Worm (Caenorhabditis elegans) whole organism, mixed stage, embryonic: ENCODE results near the gene F31E8.4.
A peak's percentile ranks its signal among the peaks of the same experiment; 100 is the strongest.

Experiments used
- M03D4.4 ChIP-seq: sonication (generic microtip); optimal IDR thresholded peaks from 2 replicates; lab custom pipeline; 2017; ENCODE audit warnings: mild to moderate bottlenecking, missing genetic modification characterization, missing compliant biosample characterization
- bed-3 ChIP-seq: fragments of 200-800 bp; sonication (Bioruptor generic); optimal IDR thresholded peaks from 3 replicates; lab custom pipeline; 2018; ENCODE audit warnings: mild to moderate bottlenecking, missing genetic modification characterization, moderate library complexity, missing compliant biosample characterization
- blmp-1 ChIP-seq: fragments of 150-350 bp; optimal IDR thresholded peaks from 2 replicates; lab custom pipeline; 2014; ENCODE audit warnings: missing biosample characterization, missing genetic modification characterization
- ceh-39 ChIP-seq: fragments of 150-350 bp; optimal IDR thresholded peaks from 2 replicates; lab custom pipeline; 2014; ENCODE audit warnings: missing biosample characterization, missing genetic modification characterization
- ceh-43 ChIP-seq: fragments of 200-800 bp; sonication (Bioruptor generic); optimal IDR thresholded peaks from 2 replicates; lab custom pipeline; 2018; ENCODE audit warnings: mild to moderate bottlenecking, missing genetic modification characterization, moderate library complexity, missing compliant biosample characterization
- ceh-83 ChIP-seq: fragments of 200-800 bp; sonication (Bioruptor generic); optimal IDR thresholded peaks from 2 replicates; lab custom pipeline; 2018; ENCODE audit warnings: mild to moderate bottlenecking, missing genetic modification characterization, missing compliant biosample characterization
- ces-1 ChIP-seq: fragments of 150-350 bp; optimal IDR thresholded peaks from 2 replicates; lab custom pipeline; 2014; ENCODE audit warnings: missing biosample characterization, missing genetic modification reagents, missing genetic modification characterization
- cnd-1 ChIP-seq: fragments of 200-800 bp; sonication (Bioruptor generic); optimal IDR thresholded peaks from 2 replicates; lab custom pipeline; 2018; ENCODE audit warnings: mild to moderate bottlenecking, missing genetic modification characterization, missing compliant biosample characterization
- drap-1 ChIP-seq: fragments of 200-800 bp; sonication (Bioruptor generic); optimal IDR thresholded peaks from 3 replicates; lab custom pipeline; 2018; ENCODE audit warnings: mild to moderate bottlenecking, missing genetic modification characterization, missing compliant biosample characterization
- elt-1 ChIP-seq: sonication (generic microtip); optimal IDR thresholded peaks from 2 replicates; lab custom pipeline; 2017; ENCODE audit warnings: missing genetic modification characterization, mild to moderate bottlenecking, missing compliant biosample characterization, antibody characterized with exemption, moderate library complexity, borderline replicate concordance; ENCODE audit not compliant: insufficient read depth
- flh-1 ChIP-seq: fragments of 200-800 bp; sonication (Bioruptor generic); optimal IDR thresholded peaks from 2 replicates; lab custom pipeline; 2018; ENCODE audit warnings: mild to moderate bottlenecking, missing genetic modification characterization, moderate library complexity, missing compliant biosample characterization
- ham-2 ChIP-seq: fragments of 200-800 bp; sonication (Bioruptor generic); optimal IDR thresholded peaks from 2 replicates; lab custom pipeline; 2018; ENCODE audit warnings: mild to moderate bottlenecking, missing genetic modification characterization, missing compliant biosample characterization
- hlh-1 ChIP-seq: fragments of 150-350 bp; optimal IDR thresholded peaks from 2 replicates; lab custom pipeline; 2014; ENCODE audit warnings: missing biosample characterization, missing genetic modification reagents, missing genetic modification characterization
- lin-13 ChIP-seq: fragments of 150-350 bp; optimal IDR thresholded peaks from 2 replicates; lab custom pipeline; 2014; ENCODE audit warnings: missing biosample characterization, missing genetic modification characterization
- lin-32 ChIP-seq: fragments of 200-800 bp; sonication (Bioruptor generic); optimal IDR thresholded peaks from 2 replicates; lab custom pipeline; 2018; ENCODE audit warnings: mild to moderate bottlenecking, missing genetic modification characterization, missing compliant biosample characterization
- lsy-2 ChIP-seq: fragments of 150-350 bp; optimal IDR thresholded peaks from 2 replicates; lab custom pipeline; 2014; ENCODE audit warnings: missing biosample characterization, missing genetic modification characterization
- mab-5 ChIP-seq: fragments of 150-350 bp; optimal IDR thresholded peaks from 2 replicates; lab custom pipeline; 2014; ENCODE audit warnings: missing biosample characterization, missing genetic modification characterization
- mep-1 ChIP-seq: fragments of 150-350 bp; optimal IDR thresholded peaks from 2 replicates; lab custom pipeline; 2017; ENCODE audit warnings: missing biosample characterization, missing genetic modification reagents, missing genetic modification characterization, inconsistent platforms
- mls-2 ChIP-seq: sonication (generic microtip); optimal IDR thresholded peaks from 2 replicates; lab custom pipeline; 2016; ENCODE audit warnings: mild to moderate bottlenecking, missing genetic modification characterization, moderate library complexity, missing compliant biosample characterization
- nhr-12 ChIP-seq: fragments of 150-350 bp; optimal IDR thresholded peaks from 2 replicates; lab custom pipeline; 2014; ENCODE audit warnings: missing biosample characterization, missing genetic modification characterization
- nhr-2 ChIP-seq: fragments of 150-350 bp; optimal IDR thresholded peaks from 2 replicates; lab custom pipeline; 2014; ENCODE audit warnings: missing biosample characterization, missing genetic modification characterization
- nhr-237 ChIP-seq: fragments of 150-350 bp; optimal IDR thresholded peaks from 2 replicates; lab custom pipeline; 2014; ENCODE audit warnings: missing biosample characterization, missing genetic modification characterization
- nhr-76 ChIP-seq: sonication (generic microtip); optimal IDR thresholded peaks from 2 replicates; lab custom pipeline; 2017; ENCODE audit warnings: missing biosample characterization, missing genetic modification characterization
- pha-4 ChIP-seq: fragments of 150-350 bp; optimal IDR thresholded peaks from 2 replicates; lab custom pipeline; 2018; ENCODE audit warnings: missing biosample characterization, missing genetic modification reagents, missing genetic modification characterization
- sem-2 ChIP-seq: fragments of 200-800 bp; sonication (Bioruptor generic); optimal IDR thresholded peaks from 2 replicates; lab custom pipeline; 2018; ENCODE audit warnings: mild to moderate bottlenecking, missing genetic modification characterization, missing compliant biosample characterization
- snpc-4 ChIP-seq: fragments of 150-350 bp; optimal IDR thresholded peaks from 2 replicates; lab custom pipeline; 2014; ENCODE audit warnings: missing biosample characterization, missing genetic modification characterization
- sptf-1 ChIP-seq: sonication (generic microtip); optimal IDR thresholded peaks from 2 replicates; lab custom pipeline; 2017; ENCODE audit warnings: mild to moderate bottlenecking, missing genetic modification characterization, moderate library complexity, missing compliant biosample characterization
- tbx-8 ChIP-seq: fragments of 200-800 bp; sonication (Bioruptor generic); optimal IDR thresholded peaks from 2 replicates; lab custom pipeline; 2018; ENCODE audit warnings: mild to moderate bottlenecking, missing genetic modification characterization, moderate library complexity, missing compliant biosample characterization
- unc-120 ChIP-seq: sonication (generic microtip); optimal IDR thresholded peaks from 2 replicates; lab custom pipeline; 2017; ENCODE audit warnings: missing genetic modification characterization, missing compliant biosample characterization; ENCODE audit not compliant: poor library complexity, severe bottlenecking
- unc-39 ChIP-seq: fragments of 150-350 bp; optimal IDR thresholded peaks from 2 replicates; lab custom pipeline; 2014; ENCODE audit warnings: missing biosample characterization, missing genetic modification characterization
- unc-62 ChIP-seq: fragments of 150-350 bp; optimal IDR thresholded peaks from 2 replicates; lab custom pipeline; 2014; ENCODE audit warnings: missing biosample characterization, missing genetic modification reagents, missing genetic modification characterization
- ztf-11 ChIP-seq: fragments of 150-350 bp; optimal IDR thresholded peaks from 2 replicates; lab custom pipeline; 2014; ENCODE audit warnings: missing biosample characterization, missing genetic modification characterization

Gene F31E8.4

DNA sequence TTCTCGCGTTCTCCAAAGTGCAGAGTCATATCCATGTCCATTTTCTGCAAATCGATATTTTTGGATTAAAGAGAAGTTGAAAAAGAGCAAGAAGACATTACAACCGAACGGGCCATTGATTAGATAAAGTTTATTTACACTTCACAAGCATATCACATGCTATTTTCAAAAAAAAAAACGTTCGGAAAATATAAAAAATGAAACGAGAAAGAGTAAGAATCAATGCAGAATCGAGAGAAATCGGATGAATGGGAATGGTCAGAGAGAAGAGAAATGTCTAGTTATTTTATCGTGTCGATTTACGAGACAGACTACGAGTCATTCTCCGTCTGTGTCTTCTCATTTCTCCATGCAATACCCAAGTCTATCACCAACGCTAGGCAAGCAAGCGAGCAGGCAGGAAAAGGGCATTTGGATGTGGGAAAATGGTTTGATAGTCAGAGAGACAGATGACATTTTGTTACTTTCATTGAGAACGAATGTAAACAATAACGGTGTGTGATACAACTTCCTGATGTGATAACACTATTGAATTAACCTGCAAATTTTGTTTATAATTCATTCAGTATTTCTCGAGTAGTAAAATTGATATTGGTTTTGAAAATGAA, at the start of gene F31E8.4:
F31E8.4 (minus strand) TSS at position 51 of the 608 bp plus-strand sequence.
- no peak for TF ChIP-seq nhr-12 (tag; lab: Kevin White, UChicago)
- TF ChIP-seq nhr-237 (tag; lab: Kevin White, UChicago): no peak
- TF ChIP-seq pha-4 (tag; lab: Kevin White, UChicago): no peak
- no peak for TF ChIP-seq unc-120
- TF ChIP-seq ces-1: no peak
- TF ChIP-seq ztf-11 (tag; lab: Kevin White, UChicago): no peak
- no peak for TF ChIP-seq hlh-1
- no peak for TF ChIP-seq ceh-39 (tag; lab: Kevin White, UChicago)

ce11 chrII:6849308-6849707, 49.4 kb upstream of the F31E8.4 start:
- TF ChIP-seq hlh-1 (peak; percentile 59), snpc-4 (tag; lab: Kevin White, UChicago) (no peak), lsy-2 (tag; lab: Kevin White, UChicago) (no peak), ham-2 (GFP tag; lab: Kevin White, UChicago) (no peak), pha-4 (tag; lab: Kevin White, UChicago) (no peak), mls-2 (no peak)

DNA sequence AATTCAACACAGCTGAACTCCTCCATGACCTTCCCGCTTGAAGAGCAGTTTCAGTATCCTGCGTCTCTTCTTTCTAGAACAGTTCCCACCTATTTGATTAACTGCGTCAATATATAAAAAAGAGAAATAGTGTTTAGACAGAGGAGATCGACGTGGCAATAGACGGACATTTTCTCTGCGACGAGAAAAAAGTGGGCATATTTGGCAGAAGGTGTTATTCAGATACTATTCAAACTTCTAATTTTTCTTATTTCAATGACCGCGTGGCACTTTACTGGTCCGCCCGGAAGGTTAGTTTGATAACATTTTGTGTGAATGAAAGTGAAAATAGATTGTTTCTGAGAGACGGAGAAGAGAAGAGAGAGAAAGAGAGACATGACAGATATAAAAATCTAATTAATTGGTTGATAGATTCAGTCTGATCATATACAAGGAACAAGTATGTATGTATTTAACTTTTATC, 48.0 kb upstream of the F31E8.4 start, which contains the start of gene tbc-6:
tbc-6 (plus strand) TSS at position 208 of the 463 bp plus-strand sequence.
- TF ChIP-seq M03D4.4 (tag; lab: Kevin White, UChicago): no peak
- TF ChIP-seq cnd-1 (tag; lab: Kevin White, UChicago): no peak
- TF ChIP-seq bed-3 (GFP tag; lab: Kevin White, UChicago): no peak
- peak; percentile 87 for TF ChIP-seq unc-62 (GFP tag; lab: Kevin White, UChicago)
- peak; percentile 39 for TF ChIP-seq ces-1
- peak; percentile 12 for TF ChIP-seq mab-5 (tag; lab: Kevin White, UChicago)
- no peak for TF ChIP-seq ceh-39 (tag; lab: Kevin White, UChicago)
- no peak for TF ChIP-seq nhr-12 (tag; lab: Kevin White, UChicago)
- no peak for TF ChIP-seq nhr-76 (tag; lab: Kevin White, UChicago)
- TF ChIP-seq ztf-11 (tag; lab: Kevin White, UChicago): no peak
- TF ChIP-seq flh-1 (GFP tag; lab: Kevin White, UChicago): no peak
- no peak for TF ChIP-seq lin-13 (tag; lab: Kevin White, UChicago)
- no peak for TF ChIP-seq drap-1 (GFP tag; lab: Kevin White, UChicago)
- peak; percentile 3 for TF ChIP-seq lsy-2 (tag; lab: Kevin White, UChicago)
- no peak for TF ChIP-seq unc-120
- no peak for TF ChIP-seq unc-39
- TF ChIP-seq ceh-43 (GFP tag; lab: Kevin White, UChicago): no peak
- TF ChIP-seq nhr-2 (tag; lab: Kevin White, UChicago): peak; percentile 11
- TF ChIP-seq mep-1 (tag; lab: Kevin White, UChicago): no peak
- TF ChIP-seq nhr-237 (tag; lab: Kevin White, UChicago): no peak
- TF ChIP-seq elt-1 (tag; lab: Kevin White, UChicago): no peak
- no peak for TF ChIP-seq lin-32 (GFP tag; lab: Kevin White, UChicago)
- TF ChIP-seq pha-4 (tag; lab: Kevin White, UChicago): no peak
- TF ChIP-seq tbx-8 (GFP tag; lab: Kevin White, UChicago): no peak
- peak; percentile 46 for TF ChIP-seq blmp-1 (tag; lab: Kevin White, UChicago)

- TF ChIP-seq hlh-1 (no peak), drap-1 (GFP tag; lab: Kevin White, UChicago) (no peak), mep-1 (tag; lab: Kevin White, UChicago) (no peak), tbx-8 (GFP tag; lab: Kevin White, UChicago) (no peak), blmp-1 (tag; lab: Kevin White, UChicago) (no peak), lin-32 (GFP tag; lab: Kevin White, UChicago) (peak; percentile 13), ceh-83 (GFP tag; lab: Kevin White, UChicago) (peak; percentile 33)
- TF ChIP-seq, all 35 proteins: peak for 2
Observed at ce11 chrII:6846723-6847122, 46.8 kb upstream of the F31E8.4 start.

- TF ChIP-seq nhr-12 (tag; lab: Kevin White, UChicago) (no peak), sptf-1 (tag; lab: Kevin White, UChicago) (no peak), unc-120 (no peak), ceh-39 (tag; lab: Kevin White, UChicago) (no peak), ceh-43 (GFP tag; lab: Kevin White, UChicago) (no peak), cnd-1 (tag; lab: Kevin White, UChicago) (no peak), hlh-1 (no peak), sem-2 (GFP tag; lab: Kevin White, UChicago) (no peak), nhr-76 (tag; lab: Kevin White, UChicago) (no peak), mls-2 (no peak)
Observed at ce11 chrII:6845006-6845459, 45.1 kb upstream of the F31E8.4 start.
